Worm (Caenorhabditis elegans): ENCODE results near the gene H20E11.3.

H20E11.3 gene

ce11 chrIV:6809756-6810155, 14.9 kb upstream of the H20E11.3 start:
- TF ChIP-seq jun-1 (tag; optimal IDR thresholded peaks at IDR 0.05): peak; percentile 10
- TF ChIP-seq unc-86 (tag; optimal IDR thresholded peaks at IDR 0.05): peak; percentile 84
- peak; percentile 35 for TF ChIP-seq blmp-1 (tag; optimal IDR thresholded peaks at IDR 0.05)
- TF ChIP-seq lsy-2 (tag; optimal IDR thresholded peaks at IDR 0.05): peak in 1 of 2 experiments; percentile 58
- peak; percentile 94 for TF ChIP-seq lin-14 (GFP tag; optimal IDR thresholded peaks at IDR 0.05)
- TF ChIP-seq efl-1 (optimal IDR thresholded peaks at IDR 0.05): peak; percentile 37 to 42
- peak; percentile 6 to 81 for TF ChIP-seq efl-1 (GFP tag; optimal IDR thresholded peaks at IDR 0.05 in 1 of 2)
- TF ChIP-seq lin-15B (tag; optimal IDR thresholded peaks at IDR 0.05): peak; percentile 24
- peak; percentile 84 for TF ChIP-seq fkh-10 (GFP tag; optimal IDR thresholded peaks at IDR 0.05)
- peak; percentile 35 for TF ChIP-seq ztf-4 (tag; optimal IDR thresholded peaks at IDR 0.05)
- no peak for TF ChIP-seq snpc-4 (tag; optimal IDR thresholded peaks at IDR 0.05)
- TF ChIP-seq dpl-1 (GFP tag; optimal IDR thresholded peaks at IDR 0.05): no peak
- TF ChIP-seq C34B4.2 (tag; optimal IDR thresholded peaks at IDR 0.05): no peak
- TF ChIP-seq zag-1 (tag; optimal IDR thresholded peaks at IDR 0.05): peak; percentile 11
- TF ChIP-seq lin-35 (GFP tag; optimal IDR thresholded peaks at IDR 0.05): peak in 1 of 2 experiments; percentile 51
- TF ChIP-seq ceh-8 (GFP tag; optimal IDR thresholded peaks at IDR 0.05): peak; percentile 53
- peak; percentile 66 for TF ChIP-seq mab-9 (GFP tag; IDR thresholded peaks at IDR 0.05)
- TF ChIP-seq snu-23 (GFP tag; optimal IDR thresholded peaks at IDR 0.05): peak; percentile 57
- TF ChIP-seq nhr-19 (GFP tag; conservative IDR thresholded peaks at IDR 0.05): peak; percentile 41
- peak; percentile 41 for TF ChIP-seq isw-1 (GFP tag; IDR thresholded peaks at IDR 0.05)
- no peak for TF ChIP-seq nhr-77 (tag; optimal IDR thresholded peaks at IDR 0.05)
- TF ChIP-seq tbx-2 (tag; optimal IDR thresholded peaks at IDR 0.05): peak; percentile 69
- TF ChIP-seq fkh-8 (tag; optimal IDR thresholded peaks at IDR 0.05): peak; percentile 73
- peak; percentile 66 for TF ChIP-seq swsn-7 (tag; optimal IDR thresholded peaks at IDR 0.05)
- TF ChIP-seq nhr-71 (tag; optimal IDR thresholded peaks at IDR 0.05): peak; percentile 72
- no peak for TF ChIP-seq aha-1 (tag; optimal IDR thresholded peaks at IDR 0.05)
- TF ChIP-seq ceh-82 (tag; optimal IDR thresholded peaks at IDR 0.05): peak; percentile 48 to 71 (median 49)
- TF ChIP-seq mef-2 (tag; optimal IDR thresholded peaks at IDR 0.05): no peak
- peak; percentile 50 for TF ChIP-seq egl-13 (tag; optimal IDR thresholded peaks at IDR 0.05)
- TF ChIP-seq egl-27 (tag; optimal IDR thresholded peaks at IDR 0.05): peak in 1 of 2 experiments; percentile 32
- TF ChIP-seq nhr-47 (tag; optimal IDR thresholded peaks at IDR 0.05): peak; percentile 64
- TF ChIP-seq efl-3 (GFP tag; optimal IDR thresholded peaks at IDR 0.05): no peak
- peak; percentile 31 for TF ChIP-seq xbp-1 (tag; optimal IDR thresholded peaks at IDR 0.05)

ce11 chrIV:6811808-6812207, 12.8 kb upstream of the H20E11.3 start, which contains the start of gene ceh-48:
Gene ceh-48 (plus strand): TSS chrIV:6812108.
- no peak for TF ChIP-seq hlh-17 (GFP tag; optimal IDR thresholded peaks at IDR 0.05; ENCODE audit: borderline replicate concordance)
- TF ChIP-seq lin-15B (tag; optimal IDR thresholded peaks at IDR 0.05): no peak
- TF ChIP-seq hpl-2 (GFP tag; optimal IDR thresholded peaks at IDR 0.05): no peak
- TF ChIP-seq fkh-10 (GFP tag; optimal IDR thresholded peaks at IDR 0.05): no peak
- no peak for TF ChIP-seq C04F5.9 (tag; optimal IDR thresholded peaks at IDR 0.05)
- no peak for TF ChIP-seq blmp-1 (tag; optimal IDR thresholded peaks at IDR 0.05)
- no peak for TF ChIP-seq irx-1 (tag; optimal IDR thresholded peaks at IDR 0.05)
- no peak for TF ChIP-seq snpc-4 (tag; optimal IDR thresholded peaks at IDR 0.05)
- TF ChIP-seq lir-3 (tag; optimal IDR thresholded peaks at IDR 0.05; ENCODE audit: poor library complexity): no peak
- TF ChIP-seq lsy-2 (tag; optimal IDR thresholded peaks at IDR 0.05): no peak
- no peak for TF ChIP-seq aly-2 (tag; optimal IDR thresholded peaks at IDR 0.05)
- no peak for TF ChIP-seq swsn-7 (tag; optimal IDR thresholded peaks at IDR 0.05)
- TF ChIP-seq nhr-47 (tag; optimal IDR thresholded peaks at IDR 0.05): no peak

ce11 chrIV:6817554-6817953, 7.1 kb upstream of the H20E11.3 start, which contains the start of gene C17H12.5:
Gene C17H12.5 (minus strand): TSS chrIV:6817654.
- TF ChIP-seq elt-3 (tag; optimal IDR thresholded peaks at IDR 0.05): no peak
- no peak for TF ChIP-seq blmp-1 (tag; optimal IDR thresholded peaks at IDR 0.05)
- TF ChIP-seq tlp-1 (tag; optimal IDR thresholded peaks at IDR 0.05): no peak
- no peak for TF ChIP-seq zag-1 (tag; optimal IDR thresholded peaks at IDR 0.05)
- no peak for TF ChIP-seq fkh-10 (GFP tag; optimal IDR thresholded peaks at IDR 0.05)
- no peak for TF ChIP-seq pqm-1 (tag; optimal IDR thresholded peaks at IDR 0.05)
- no peak for TF ChIP-seq rnt-1 (tag; optimal IDR thresholded peaks at IDR 0.05)
- no peak for TF ChIP-seq mab-9 (GFP tag; IDR thresholded peaks at IDR 0.05)
- TF ChIP-seq tbx-2 (tag; optimal IDR thresholded peaks at IDR 0.05): no peak
- TF ChIP-seq aly-2 (tag; optimal IDR thresholded peaks at IDR 0.05): no peak
- TF ChIP-seq zip-4 (GFP tag; optimal IDR thresholded peaks at IDR 0.05): no peak
- no peak for TF ChIP-seq dsc-1 (tag; optimal IDR thresholded peaks at IDR 0.05)
- no peak for TF ChIP-seq hpl-2 (GFP tag; optimal IDR thresholded peaks at IDR 0.05)

Data from whole organism, L1 larva.